Fruit fly (Drosophila melanogaster): Measurements from ENCODE around the gene CG11594.

DNA sequence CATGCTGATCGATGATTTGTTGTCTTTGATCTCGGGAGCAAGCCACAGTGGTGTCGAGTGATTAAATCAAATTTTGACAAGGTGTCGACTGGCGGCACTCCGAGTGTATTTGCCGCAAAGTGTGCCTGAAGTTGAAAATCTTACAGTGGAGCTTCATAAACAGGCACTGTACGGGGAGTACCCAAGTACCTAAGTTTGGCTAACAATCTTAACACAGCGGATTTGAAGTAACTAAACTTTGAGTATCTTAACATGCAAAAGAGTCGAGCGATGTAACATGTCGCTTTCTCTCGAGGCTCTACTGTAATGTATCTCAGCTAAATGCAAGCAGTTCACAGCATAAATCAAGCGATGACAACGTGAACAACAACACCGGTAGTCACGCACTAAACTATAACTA, 9.1 kb downstream of the CG11594 start:
- TF ChIP-seq CG11902 (GFP tag; optimal IDR thresholded peaks at IDR 0.05) (no peak), topi (GFP tag; optimal IDR thresholded peaks at IDR 0.05) (no peak), Blimp-1 (GFP tag; optimal IDR thresholded peaks at IDR 0.05) (no peak), lz (GFP tag; optimal IDR thresholded peaks at IDR 0.05) (no peak), CG1621 (tag; optimal IDR thresholded peaks at IDR 0.05) (no peak), CG11294 (GFP tag; IDR thresholded peaks at IDR 0.05) (no peak), Eip78C (GFP tag) (peak; percentile 70), Hr39 (GFP tag; optimal IDR thresholded peaks at IDR 0.05) (peak; percentile 23), CG8319 (GFP tag; optimal IDR thresholded peaks at IDR 0.05) (no peak), svp (GFP tag) (no peak)
